Worm (Caenorhabditis elegans) whole organism, mixed stage, embryonic: Measurements from ENCODE around the gene Y42H9AR.5.

Experiments used
- M03D4.4 ChIP-seq: sonication (generic microtip); optimal IDR thresholded peaks from 2 replicates; lab custom pipeline; 2017; ENCODE audit warnings: mild to moderate bottlenecking, missing genetic modification characterization, missing compliant biosample characterization
- ceh-83 ChIP-seq: fragments of 200-800 bp; sonication (Bioruptor generic); optimal IDR thresholded peaks from 2 replicates; lab custom pipeline; 2018; ENCODE audit warnings: mild to moderate bottlenecking, missing genetic modification characterization, missing compliant biosample characterization
- ces-1 ChIP-seq: fragments of 150-350 bp; optimal IDR thresholded peaks from 2 replicates; lab custom pipeline; 2014; ENCODE audit warnings: missing biosample characterization, missing genetic modification reagents, missing genetic modification characterization
- cnd-1 ChIP-seq: fragments of 200-800 bp; sonication (Bioruptor generic); optimal IDR thresholded peaks from 2 replicates; lab custom pipeline; 2018; ENCODE audit warnings: mild to moderate bottlenecking, missing genetic modification characterization, missing compliant biosample characterization
- drap-1 ChIP-seq: fragments of 200-800 bp; sonication (Bioruptor generic); optimal IDR thresholded peaks from 3 replicates; lab custom pipeline; 2018; ENCODE audit warnings: mild to moderate bottlenecking, missing genetic modification characterization, missing compliant biosample characterization
- elt-1 ChIP-seq: sonication (generic microtip); optimal IDR thresholded peaks from 2 replicates; lab custom pipeline; 2017; ENCODE audit warnings: missing genetic modification characterization, mild to moderate bottlenecking, missing compliant biosample characterization, antibody characterized with exemption, moderate library complexity, borderline replicate concordance; ENCODE audit not compliant: insufficient read depth
- elt-3 ChIP-seq: fragments of 150-350 bp; optimal IDR thresholded peaks from 2 replicates; lab custom pipeline; 2014; ENCODE audit warnings: missing biosample characterization, missing genetic modification characterization
- flh-1 ChIP-seq: fragments of 200-800 bp; sonication (Bioruptor generic); optimal IDR thresholded peaks from 2 replicates; lab custom pipeline; 2018; ENCODE audit warnings: mild to moderate bottlenecking, missing genetic modification characterization, moderate library complexity, missing compliant biosample characterization
- ham-2 ChIP-seq: fragments of 200-800 bp; sonication (Bioruptor generic); optimal IDR thresholded peaks from 2 replicates; lab custom pipeline; 2018; ENCODE audit warnings: mild to moderate bottlenecking, missing genetic modification characterization, missing compliant biosample characterization
- hlh-1 ChIP-seq: fragments of 150-350 bp; optimal IDR thresholded peaks from 2 replicates; lab custom pipeline; 2014; ENCODE audit warnings: missing biosample characterization, missing genetic modification reagents, missing genetic modification characterization
- lin-13 ChIP-seq: fragments of 150-350 bp; optimal IDR thresholded peaks from 2 replicates; lab custom pipeline; 2014; ENCODE audit warnings: missing biosample characterization, missing genetic modification characterization
- lin-32 ChIP-seq: fragments of 200-800 bp; sonication (Bioruptor generic); optimal IDR thresholded peaks from 2 replicates; lab custom pipeline; 2018; ENCODE audit warnings: mild to moderate bottlenecking, missing genetic modification characterization, missing compliant biosample characterization
- lsy-2 ChIP-seq: fragments of 150-350 bp; optimal IDR thresholded peaks from 2 replicates; lab custom pipeline; 2014; ENCODE audit warnings: missing biosample characterization, missing genetic modification characterization
- mab-5 ChIP-seq: fragments of 150-350 bp; optimal IDR thresholded peaks from 2 replicates; lab custom pipeline; 2014; ENCODE audit warnings: missing biosample characterization, missing genetic modification characterization
- mep-1 ChIP-seq: fragments of 150-350 bp; optimal IDR thresholded peaks from 2 replicates; lab custom pipeline; 2017; ENCODE audit warnings: missing biosample characterization, missing genetic modification reagents, missing genetic modification characterization, inconsistent platforms
- mls-2 ChIP-seq: sonication (generic microtip); optimal IDR thresholded peaks from 2 replicates; lab custom pipeline; 2016; ENCODE audit warnings: mild to moderate bottlenecking, missing genetic modification characterization, moderate library complexity, missing compliant biosample characterization
- nhr-12 ChIP-seq: fragments of 150-350 bp; optimal IDR thresholded peaks from 2 replicates; lab custom pipeline; 2014; ENCODE audit warnings: missing biosample characterization, missing genetic modification characterization
- nhr-2 ChIP-seq: fragments of 150-350 bp; optimal IDR thresholded peaks from 2 replicates; lab custom pipeline; 2014; ENCODE audit warnings: missing biosample characterization, missing genetic modification characterization
- nhr-237 ChIP-seq: fragments of 150-350 bp; optimal IDR thresholded peaks from 2 replicates; lab custom pipeline; 2014; ENCODE audit warnings: missing biosample characterization, missing genetic modification characterization
- nhr-28 ChIP-seq: fragments of 150-350 bp; optimal IDR thresholded peaks from 2 replicates; lab custom pipeline; 2014; ENCODE audit warnings: missing biosample characterization, missing genetic modification characterization
- nhr-76 ChIP-seq: sonication (generic microtip); optimal IDR thresholded peaks from 2 replicates; lab custom pipeline; 2017; ENCODE audit warnings: missing biosample characterization, missing genetic modification characterization
- pha-4 ChIP-seq: fragments of 150-350 bp; optimal IDR thresholded peaks from 2 replicates; lab custom pipeline; 2018; ENCODE audit warnings: missing biosample characterization, missing genetic modification reagents, missing genetic modification characterization
- sem-2 ChIP-seq: fragments of 200-800 bp; sonication (Bioruptor generic); optimal IDR thresholded peaks from 2 replicates; lab custom pipeline; 2018; ENCODE audit warnings: mild to moderate bottlenecking, missing genetic modification characterization, missing compliant biosample characterization
- sptf-1 ChIP-seq: sonication (generic microtip); optimal IDR thresholded peaks from 2 replicates; lab custom pipeline; 2017; ENCODE audit warnings: mild to moderate bottlenecking, missing genetic modification characterization, moderate library complexity, missing compliant biosample characterization
- tbx-8 ChIP-seq: fragments of 200-800 bp; sonication (Bioruptor generic); optimal IDR thresholded peaks from 2 replicates; lab custom pipeline; 2018; ENCODE audit warnings: mild to moderate bottlenecking, missing genetic modification characterization, moderate library complexity, missing compliant biosample characterization
- unc-120 ChIP-seq: sonication (generic microtip); optimal IDR thresholded peaks from 2 replicates; lab custom pipeline; 2017; ENCODE audit warnings: missing genetic modification characterization, missing compliant biosample characterization; ENCODE audit not compliant: poor library complexity, severe bottlenecking
- unc-39 ChIP-seq: fragments of 150-350 bp; optimal IDR thresholded peaks from 2 replicates; lab custom pipeline; 2014; ENCODE audit warnings: missing biosample characterization, missing genetic modification characterization
- unc-62 ChIP-seq: fragments of 150-350 bp; optimal IDR thresholded peaks from 2 replicates; lab custom pipeline; 2014; ENCODE audit warnings: missing biosample characterization, missing genetic modification reagents, missing genetic modification characterization
- zip-8 ChIP-seq: fragments of 150-350 bp; optimal IDR thresholded peaks from 2 replicates; lab custom pipeline; 2014; ENCODE audit warnings: missing biosample characterization, missing genetic modification characterization
- ztf-11 ChIP-seq: fragments of 150-350 bp; optimal IDR thresholded peaks from 2 replicates; lab custom pipeline; 2014; ENCODE audit warnings: missing biosample characterization, missing genetic modification characterization

Y42H9AR.5 gene

DNA sequence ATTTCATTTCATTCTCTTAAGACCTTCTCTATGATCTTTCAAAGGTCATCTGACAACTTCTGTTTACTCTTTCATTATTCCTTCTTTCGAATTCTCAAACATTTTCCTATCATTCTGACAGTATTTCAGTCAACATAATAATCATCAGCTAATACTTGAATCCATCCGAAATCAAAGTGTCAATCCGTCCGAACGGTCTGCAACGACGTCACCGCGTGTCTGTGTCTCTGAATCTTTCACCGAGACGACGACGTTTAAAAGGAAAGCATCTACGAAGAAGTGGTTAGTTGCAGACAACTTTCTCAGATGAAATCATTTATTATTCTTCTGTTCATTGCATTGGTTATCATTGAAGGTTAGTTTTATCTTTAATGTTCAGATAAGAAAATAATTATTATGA, at the start of gene Y42H9AR.5:
TSS of gene Y42H9AR.5 (plus strand) at position 301 of the 400 bp plus-strand sequence.
- no peak for TF ChIP-seq ces-1 (GFP tag; lab: Kevin White, UChicago)
- no peak for TF ChIP-seq hlh-1
- TF ChIP-seq elt-1 (tag; lab: Kevin White, UChicago), result no peak
- TF ChIP-seq flh-1, result no peak
- TF ChIP-seq lin-13 (tag; lab: Kevin White, UChicago), result no peak
- TF ChIP-seq ztf-11, result no peak
- TF ChIP-seq mab-5, result no peak
- TF ChIP-seq ceh-83 (GFP tag; lab: Kevin White, UChicago), result no peak
- TF ChIP-seq tbx-8, result no peak
- no peak for TF ChIP-seq sem-2 (GFP tag; lab: Kevin White, UChicago)
- TF ChIP-seq ham-2 (GFP tag; lab: Kevin White, UChicago), result no peak
- TF ChIP-seq nhr-2 (tag; lab: Kevin White, UChicago), result no peak
- TF ChIP-seq pha-4 (tag; lab: Kevin White, UChicago), result no peak

ce11 chrIV:8052694-8053093, 49.6 kb upstream of the Y42H9AR.5 start:
- TF ChIP-seq lsy-2 (tag; lab: Kevin White, UChicago) (no peak), ces-1 (GFP tag; lab: Kevin White, UChicago) (peak; percentile 82)

DNA sequence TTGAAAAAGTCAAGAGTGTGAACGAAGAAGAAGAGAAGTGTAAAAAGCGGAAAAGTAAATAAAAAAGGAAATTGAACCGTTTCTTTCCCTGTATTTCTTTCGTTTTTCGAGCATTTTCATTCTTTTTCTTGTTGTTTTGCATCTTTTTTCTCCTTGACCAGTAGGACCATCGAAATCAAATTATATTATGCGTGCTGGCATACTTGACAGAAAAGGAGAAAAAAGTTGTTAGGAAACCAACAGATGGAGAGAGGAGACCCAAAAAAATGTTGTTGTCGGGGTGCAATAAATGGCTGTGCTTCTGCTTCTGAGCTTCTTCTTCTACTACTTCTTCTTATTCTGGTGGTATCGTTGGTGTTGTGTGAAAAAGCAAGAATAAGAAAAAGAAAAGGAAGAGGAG, 48.4 kb upstream of the Y42H9AR.5 start:
- TF ChIP-seq ces-1 (GFP tag; lab: Kevin White, UChicago), result peak; percentile 74
- TF ChIP-seq zip-8 (tag; lab: Kevin White, UChicago), result no peak

DNA sequence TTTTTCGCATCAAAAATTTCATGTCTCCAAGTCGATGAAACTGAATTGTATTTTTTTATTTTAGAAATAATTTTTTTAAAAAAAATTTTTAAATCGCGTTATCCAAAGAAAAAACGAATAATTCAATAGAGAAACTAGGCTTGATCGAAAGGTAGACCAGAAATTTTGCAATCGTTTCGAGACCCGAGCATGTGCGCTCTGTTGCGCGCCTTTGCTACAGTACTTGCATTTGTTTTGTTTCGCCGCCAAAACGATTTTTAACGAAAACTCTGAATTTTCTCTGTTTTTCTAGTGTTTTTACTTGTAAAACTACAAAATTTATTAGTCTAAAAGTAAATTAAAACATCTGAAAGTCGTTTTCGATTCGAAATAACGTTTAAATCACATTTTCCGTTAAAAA, 41.1 kb upstream of the Y42H9AR.5 start:
- TF ChIP-seq flh-1 (no peak), M03D4.4 (no peak), hlh-1 (no peak)
- TF ChIP-seq, all 35 proteins: peak for 0

DNA sequence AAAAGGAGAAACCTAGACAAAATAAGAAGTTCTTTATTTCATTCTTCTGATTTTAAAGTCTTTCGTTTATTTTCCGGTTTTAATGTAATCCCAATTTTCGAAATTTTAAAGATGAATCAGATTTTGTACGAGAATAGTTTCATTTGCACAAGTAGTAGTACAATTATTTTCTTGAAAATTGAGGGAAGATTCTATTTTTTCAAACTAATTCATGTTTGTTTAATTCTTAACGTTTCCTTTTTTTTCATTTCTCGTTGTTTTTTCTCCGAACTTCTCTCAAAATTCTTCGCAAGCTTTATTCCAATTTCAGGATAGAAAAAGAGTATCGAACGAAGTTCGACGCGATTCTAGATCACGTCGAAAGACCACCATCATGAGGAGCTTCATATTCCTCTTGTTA, 40.0 kb upstream of the Y42H9AR.5 start, which contains the start of gene sax-7:
TSS of gene sax-7 (plus strand) at position 301 of the 400 bp plus-strand sequence.
- TF ChIP-seq flh-1 (no peak), nhr-76 (tag; lab: Kevin White, UChicago) (no peak)

DNA sequence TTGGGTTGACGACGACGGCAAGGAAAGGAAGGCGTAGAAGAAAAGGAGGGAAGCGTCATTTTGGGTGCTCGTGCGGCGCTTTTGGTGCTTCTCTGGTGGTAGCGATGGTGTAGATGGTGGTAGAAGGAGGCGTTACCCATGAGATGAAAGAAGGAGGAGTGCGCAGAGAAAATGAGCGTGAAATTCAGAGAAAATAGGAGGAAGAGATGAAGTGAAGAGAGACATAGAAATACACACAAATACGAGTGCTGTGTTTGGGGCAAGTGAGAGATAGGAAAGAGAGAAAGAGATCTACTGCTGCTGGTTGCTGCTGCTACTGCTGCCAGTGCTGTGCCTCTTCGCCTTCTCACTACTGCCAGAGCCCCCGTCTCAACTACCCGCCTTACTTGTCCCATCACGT, 35.7 kb upstream of the Y42H9AR.5 start:
- TF ChIP-seq pha-4 (tag; lab: Kevin White, UChicago) (peak; percentile 19), elt-3 (tag; lab: Kevin White, UChicago) (no peak), cnd-1 (no peak), unc-120 (peak; percentile 77), lin-13 (tag; lab: Kevin White, UChicago) (no peak), nhr-28 (tag; lab: Kevin White, UChicago) (no peak), mls-2 (tag; lab: Kevin White, UChicago) (peak; percentile 58), drap-1 (GFP tag; lab: Kevin White, UChicago) (peak; percentile 15), M03D4.4 (peak; percentile 36), mep-1 (peak; percentile 30), ztf-11 (peak; percentile 34), ces-1 (GFP tag; lab: Kevin White, UChicago) (peak; percentile 48), tbx-8 (no peak), unc-62 (GFP tag; lab: Kevin White, UChicago) (peak; percentile 8), lsy-2 (tag; lab: Kevin White, UChicago) (peak; percentile 24), lin-32 (GFP tag; lab: Kevin White, UChicago) (no peak), unc-39 (tag; lab: Kevin White, UChicago) (no peak), ham-2 (GFP tag; lab: Kevin White, UChicago) (peak; percentile 29), sptf-1 (tag; lab: Kevin White, UChicago) (peak; percentile 71)

ce11 chrIV:8067745-8068144, 34.6 kb upstream of the Y42H9AR.5 start:
- TF ChIP-seq nhr-237 (tag; lab: Kevin White, UChicago) (no peak), mls-2 (tag; lab: Kevin White, UChicago) (peak; percentile 34), nhr-12 (tag; lab: Kevin White, UChicago) (no peak), lin-13 (tag; lab: Kevin White, UChicago) (no peak)
